Fruit fly (Drosophila melanogaster) whole organism, embryonic: ENCODE measurements around the gene Gr5a.

ENCODE experiments used
- Abd-B ChIP-seq: fragments of 200-800 bp; sonication (Bioruptor generic); optimal IDR thresholded peaks from 2 replicates; lab custom pipeline; 2018; ENCODE audit warnings: missing biosample characterization, mild to moderate bottlenecking, missing genetic modification characterization, moderate library complexity
- Adf1 ChIP-seq: fragments of 200-800 bp; sonication (Bioruptor generic); IDR thresholded peaks from 2 replicates; pipeline ENCODE4 v1.3.6; 2022; ENCODE audit warnings: missing biosample characterization, missing genetic modification characterization
- CG10209 ChIP-seq: fragments of 200-800 bp; sonication (Bioruptor generic); optimal IDR thresholded peaks from 3 replicates; lab custom pipeline; 2017; ENCODE audit warnings: missing biosample characterization, mild to moderate bottlenecking, missing genetic modification characterization, missing genetic modification reagents
- CG10979 ChIP-seq: fragments of 200-800 bp; sonication (Bioruptor generic); optimal IDR thresholded peaks from 2 replicates; lab custom pipeline; 2018; ENCODE audit warnings: missing biosample characterization, mild to moderate bottlenecking, missing genetic modification characterization, moderate library complexity
- CG11093 ChIP-seq: fragments of 200-800 bp; sonication (Bioruptor generic); IDR thresholded peaks from 3 replicates; pipeline ENCODE4 v1.3.6; 2022; ENCODE audit warnings: missing biosample characterization, missing genetic modification characterization
- CG12236 ChIP-seq: fragments of 200-800 bp; sonication (Bioruptor generic); optimal IDR thresholded peaks from 2 replicates; lab custom pipeline; 2016; ENCODE audit warnings: missing biosample characterization, missing genetic modification characterization
- CG13894 ChIP-seq: fragments of 200-800 bp; sonication (Bioruptor generic); optimal IDR thresholded peaks from 3 replicates; lab custom pipeline; 2018; ENCODE audit warnings: missing biosample characterization, mild to moderate bottlenecking, missing genetic modification characterization, moderate library complexity
- CG15269 ChIP-seq: fragments of 200-800 bp; sonication (Bioruptor generic); optimal IDR thresholded peaks from 2 replicates; lab custom pipeline; 2018; ENCODE audit warnings: missing biosample characterization, mild to moderate bottlenecking, missing genetic modification characterization, moderate library complexity
- CG16813 ChIP-seq: fragments of 200-800 bp; sonication (Bioruptor generic); IDR thresholded peaks from 3 replicates; pipeline ENCODE4 v1.3.6; 2022; ENCODE audit warnings: missing biosample characterization, missing genetic modification characterization; ENCODE audit not compliant: partially characterized antibody
- CG17912 ChIP-seq: fragments of 200-800 bp; sonication (Bioruptor generic); optimal IDR thresholded peaks from 2 replicates; lab custom pipeline; 2018; ENCODE audit warnings: missing biosample characterization, mild to moderate bottlenecking, missing genetic modification characterization
- CG1792 ChIP-seq: fragments of 200-800 bp; sonication (Bioruptor generic); optimal IDR thresholded peaks from 2 replicates; lab custom pipeline; 2016; ENCODE audit warnings: missing biosample characterization, missing genetic modification characterization
- CG32532 ChIP-seq: fragments of 200-800 bp; sonication (Bioruptor generic); IDR thresholded peaks from 2 replicates; pipeline ENCODE4 v1.3.6; 2022; ENCODE audit warnings: missing biosample characterization, missing genetic modification characterization
- CG5953 ChIP-seq: fragments of 200-800 bp; sonication (Bioruptor generic); IDR thresholded peaks from 2 replicates; pipeline ENCODE4 v1.3.6; 2022; ENCODE audit warnings: missing biosample characterization, missing genetic modification characterization
- Chrac-16 ChIP-seq: fragments of 200-800 bp; sonication (Bioruptor generic); optimal IDR thresholded peaks from 3 replicates; lab custom pipeline; 2016; ENCODE audit warnings: missing biosample characterization, missing genetic modification characterization
- Dek ChIP-seq: fragments of 200-800 bp; sonication (Bioruptor generic); optimal IDR thresholded peaks from 3 replicates; lab custom pipeline; 2019; ENCODE audit warnings: missing biosample characterization, mild to moderate bottlenecking, missing genetic modification characterization, moderate library complexity
- Dfd ChIP-seq, 2 experiments: fragments of >200 bp; optimal IDR thresholded peaks; 2 replicates each; lab custom pipeline; 2017; ENCODE audit warnings: missing biosample characterization in 2 of 2, missing genetic modification characterization in 2 of 2
- Doc3 ChIP-seq: fragments of 200-800 bp; sonication (Bioruptor generic); IDR thresholded peaks from 3 replicates; pipeline ENCODE4 v1.3.6; 2022; ENCODE audit warnings: missing biosample characterization, missing genetic modification characterization; ENCODE audit not compliant: partially characterized antibody
- Dref ChIP-seq: fragments of 200-800 bp; sonication (Bioruptor generic); IDR thresholded peaks from 2 replicates; pipeline ENCODE4 v1.3.6; 2022; ENCODE audit warnings: missing biosample characterization, missing genetic modification characterization
- Mes4 ChIP-seq: fragments of 200-800 bp; sonication (Bioruptor generic); optimal IDR thresholded peaks from 2 replicates; lab custom pipeline; 2016; ENCODE audit warnings: missing biosample characterization, missing genetic modification characterization
- NK7.1 ChIP-seq: fragments of 200-800 bp; sonication (Bioruptor generic); optimal IDR thresholded peaks from 3 replicates; lab custom pipeline; 2016; ENCODE audit warnings: missing biosample characterization, missing genetic modification characterization
- Side ChIP-seq: fragments of 200-800 bp; sonication (Bioruptor generic); optimal IDR thresholded peaks from 2 replicates; lab custom pipeline; 2016; ENCODE audit warnings: missing biosample characterization, missing genetic modification characterization
- Sin3A ChIP-seq: fragments of >200 bp; optimal IDR thresholded peaks from 2 replicates; lab custom pipeline; 2018
- Tbp ChIP-seq: fragments of >200 bp; optimal IDR thresholded peaks from 2 replicates; lab custom pipeline; 2018; ENCODE audit warnings: missing biosample characterization, missing genetic modification characterization
- ara ChIP-seq: fragments of 200-800 bp; sonication (Bioruptor generic); IDR thresholded peaks from 2 replicates; pipeline ENCODE4 v1.3.6; 2022; ENCODE audit warnings: missing biosample characterization, missing genetic modification characterization
- ase ChIP-seq: fragments of 200-800 bp; sonication (Bioruptor generic); IDR thresholded peaks from 3 replicates; pipeline ENCODE4 v1.3.6; 2022; ENCODE audit warnings: missing biosample characterization, missing genetic modification characterization
- bab2 ChIP-seq: fragments of 200-800 bp; sonication (Bioruptor generic); optimal IDR thresholded peaks from 2 replicates; lab custom pipeline; 2016; ENCODE audit warnings: missing biosample characterization, missing genetic modification characterization
- chm ChIP-seq: fragments of 200-800 bp; sonication (Bioruptor generic); IDR thresholded peaks from 2 replicates; pipeline ENCODE4 v1.3.6; 2022; ENCODE audit warnings: missing biosample characterization, missing genetic modification characterization
- crc ChIP-seq: fragments of 200-800 bp; sonication (Bioruptor generic); optimal IDR thresholded peaks from 2 replicates; lab custom pipeline; 2016; ENCODE audit warnings: missing biosample characterization, missing genetic modification characterization
- crol ChIP-seq: fragments of 200-800 bp; sonication (Bioruptor generic); IDR thresholded peaks from 2 replicates; pipeline ENCODE4 v1.3.6; 2022; ENCODE audit warnings: missing biosample characterization, missing genetic modification characterization
- da ChIP-seq: fragments of 200-800 bp; sonication (Bioruptor generic); optimal IDR thresholded peaks from 2 replicates; lab custom pipeline; 2016; ENCODE audit warnings: missing biosample characterization, missing genetic modification characterization
- eve ChIP-seq, 2 experiments: fragments of >200 bp; optimal IDR thresholded peaks; 2 replicates each; lab custom pipeline; 2017; ENCODE audit warnings: missing biosample characterization in 2 of 2, missing genetic modification characterization in 2 of 2
- fru ChIP-seq: fragments of >200 bp; optimal IDR thresholded peaks from 2 replicates; lab custom pipeline; 2017
- gem ChIP-seq: fragments of 200-800 bp; sonication (Bioruptor generic); optimal IDR thresholded peaks from 2 replicates; lab custom pipeline; 2019; ENCODE audit warnings: missing biosample characterization, mild to moderate bottlenecking, missing genetic modification characterization, moderate library complexity
- gfzf ChIP-seq: fragments of 200-800 bp; sonication (Bioruptor generic); optimal IDR thresholded peaks from 2 replicates; lab custom pipeline; 2016; ENCODE audit warnings: missing biosample characterization, mild to moderate bottlenecking, missing genetic modification characterization, moderate library complexity
- grau ChIP-seq: fragments of 200-800 bp; optimal IDR thresholded peaks from 3 replicates; lab custom pipeline; 2019; ENCODE audit warnings: missing biosample characterization, mild to moderate bottlenecking, missing genetic modification characterization, moderate library complexity
- jumu ChIP-seq: fragments of 200-800 bp; sonication (Bioruptor generic); optimal IDR thresholded peaks from 3 replicates; lab custom pipeline; 2016; ENCODE audit warnings: missing biosample characterization, missing genetic modification characterization
- ken ChIP-seq: fragments of 200-800 bp; sonication (Bioruptor generic); IDR thresholded peaks from 3 replicates; pipeline ENCODE4 v1.3.6; 2022; ENCODE audit warnings: missing biosample characterization, missing genetic modification characterization
- lbe ChIP-seq: fragments of 200-800 bp; sonication (Bioruptor generic); optimal IDR thresholded peaks from 2 replicates; lab custom pipeline; 2016; ENCODE audit warnings: missing biosample characterization, mild to moderate bottlenecking, missing genetic modification characterization
- luna ChIP-seq: fragments of 200-800 bp; sonication (Bioruptor generic); optimal IDR thresholded peaks from 2 replicates; lab custom pipeline; 2016; ENCODE audit warnings: missing biosample characterization, missing genetic modification characterization
- org-1 ChIP-seq: fragments of 200-800 bp; sonication (Bioruptor generic); optimal IDR thresholded peaks from 2 replicates; lab custom pipeline; 2017; ENCODE audit warnings: missing biosample characterization, missing genetic modification characterization
- pan ChIP-seq, 4 experiments: fragments of >200 bp in 3 of 4; fragments of 200-800 bp in 1 of 4; sonication (Bioruptor generic) in 1 of 4; optimal IDR thresholded peaks in 3 of 4; IDR thresholded peaks in 1 of 4; 2 replicates each; pipeline versions ENCODE4 v1.3.6 to Lab custom; 2017 to 2022; ENCODE audit warnings: missing biosample characterization in 2 of 4, missing genetic modification characterization in 2 of 4, mixed read lengths in 1 of 4
- peb ChIP-seq: fragments of 200-800 bp; sonication (Bioruptor generic); IDR thresholded peaks from 2 replicates; pipeline ENCODE4 v1.3.6; 2022; ENCODE audit warnings: missing biosample characterization, missing genetic modification characterization
- pho ChIP-seq: fragments of 200-800 bp; sonication (Bioruptor generic); optimal IDR thresholded peaks from 2 replicates; lab custom pipeline; 2016; ENCODE audit warnings: missing biosample characterization, missing genetic modification characterization
- sim ChIP-seq: fragments of 200-800 bp; sonication (Bioruptor generic); IDR thresholded peaks from 2 replicates; pipeline ENCODE4 v1.3.6; 2022; ENCODE audit warnings: missing biosample characterization, missing genetic modification characterization
- so ChIP-seq: fragments of 200-800 bp; sonication (Bioruptor generic); IDR thresholded peaks from 3 replicates; pipeline ENCODE4 v1.3.6; 2022; ENCODE audit warnings: missing biosample characterization, missing genetic modification characterization

The Gr5a gene

dm6 chrX:5718476-5719012 is 38.1 kb downstream of the Gr5a start (continued):
- TF ChIP-seq CG15269, result peak; percentile 81
- TF ChIP-seq chm (GFP tag; lab: Robert Waterston, UW), result no peak; the same call in 1 of the 2 replicates
- TF ChIP-seq CG13894 (tag; lab: Kevin White, UChicago), result peak; percentile 85
- no peak for TF ChIP-seq CG16813 (GFP tag; lab: Robert Waterston, UW)
- TF ChIP-seq sim, result no peak
- TF ChIP-seq org-1 (GFP tag; lab: Kevin White, UChicago), result peak; percentile 2
- no peak for TF ChIP-seq pan (optimal IDR thresholded peaks at IDR 0.05; lab: Kevin White, UChicago)
- peak in 1 of 2 experiments; percentile 65 for TF ChIP-seq pan (GFP tag; optimal IDR thresholded peaks at IDR 0.05 in 1 of 2, IDR thresholded peaks at IDR 0.05 in 1 of 2)
- TF ChIP-seq da (GFP tag; lab: Kevin White, UChicago), result no peak
- TF ChIP-seq peb (GFP tag; lab: Robert Waterston, UW), result no peak
- no peak for TF ChIP-seq eve (GFP tag; optimal IDR thresholded peaks at IDR 0.05; lab: Kevin White, UChicago)
- no peak for TF ChIP-seq gfzf (GFP tag; lab: Kevin White, UChicago)
- TF ChIP-seq Abd-B (GFP tag; lab: Kevin White, UChicago), result no peak
- peak; percentile 16; the same call in 1 of the 3 replicates for TF ChIP-seq ase
- TF ChIP-seq fru (lab: Kevin White, UChicago), result no peak
- TF ChIP-seq ken, result no peak
- peak; percentile 90 for TF ChIP-seq CG32532 (GFP tag; lab: Robert Waterston, UW)
- TF ChIP-seq CG12236 (GFP tag; lab: Kevin White, UChicago), result no peak
- TF ChIP-seq crol (GFP tag; lab: Robert Waterston, UW), result 0 out of 2 replicates have a peak, but pooled peaks have one; percentile 13
- peak; percentile 91 for TF ChIP-seq grau
- peak; percentile 37 for TF ChIP-seq Chrac-16 (GFP tag; lab: Kevin White, UChicago)
- no peak for TF ChIP-seq luna
- TF ChIP-seq Doc3 (GFP tag; lab: Robert Waterston, UW), result no peak
- peak; percentile 34; the same call in 1 of the 3 replicates for TF ChIP-seq so (GFP tag; lab: Robert Waterston, UW)
- no peak for TF ChIP-seq Side (GFP tag; lab: Kevin White, UChicago)
- no peak for TF ChIP-seq CG1792 (GFP tag; lab: Kevin White, UChicago)
- TF ChIP-seq CG10209 (GFP tag; lab: Kevin White, UChicago), result peak; percentile 65
- TF ChIP-seq bab2 (GFP tag; lab: Kevin White, UChicago), result peak; percentile 11
- TF ChIP-seq Adf1 (GFP tag; lab: Robert Waterston, UW), result peak; percentile 50
- TF ChIP-seq jumu, result no peak
- no peak for TF ChIP-seq CG5953 (GFP tag; lab: Robert Waterston, UW)
- peak; percentile 75 for TF ChIP-seq gem (tag; lab: Kevin White, UChicago)
- no peak for TF ChIP-seq CG10979

dm6 chrX:5723577-5723976 is 43.2 kb downstream of the Gr5a start:
- TF ChIP-seq CG17912 (GFP tag; lab: Kevin White, UChicago) (no peak), Dref (GFP tag; lab: Robert Waterston, UW) (no peak), Sin3A (lab: Kevin White, UChicago) (no peak), Dek (tag; lab: Kevin White, UChicago) (no peak), lbe (GFP tag; lab: Kevin White, UChicago) (no peak), pho (GFP tag; lab: Kevin White, UChicago) (no peak), ara (GFP tag; lab: Robert Waterston, UW) (no peak), Mes4 (GFP tag; lab: Kevin White, UChicago) (no peak), Dfd (GFP tag; optimal IDR thresholded peaks at IDR 0.05; lab: Kevin White, UChicago) (no peak), NK7.1 (GFP tag; lab: Kevin White, UChicago) (no peak), CG11093 (GFP tag; lab: Robert Waterston, UW) (no peak), crc (GFP tag; lab: Kevin White, UChicago) (no peak), Tbp (GFP tag; lab: Kevin White, UChicago) (no peak)
